Worm (Caenorhabditis elegans) whole organism, early embryonic: ENCODE data around the gene C24F3.2.

ENCODE experiments used
- B0310.2 ChIP-seq: sonication (generic microtip); optimal IDR thresholded peaks from 2 replicates; lab custom pipeline; 2016; ENCODE audit warnings: mild to moderate bottlenecking, missing genetic modification characterization, missing compliant biosample characterization
- F13C5.2 ChIP-seq: sonication (generic microtip); optimal IDR thresholded peaks from 2 replicates; lab custom pipeline; 2017; ENCODE audit warnings: mild to moderate bottlenecking, missing genetic modification characterization, inconsistent platforms, missing compliant biosample characterization
- aly-1 ChIP-seq: sonication (generic microtip); optimal IDR thresholded peaks from 2 replicates; lab custom pipeline; 2016; ENCODE audit warnings: missing genetic modification characterization, missing compliant biosample characterization
- ama-1 ChIP-seq: fragments of 150-350 bp; optimal IDR thresholded peaks from 2 replicates; lab custom pipeline; 2014
- ceh-13 ChIP-seq: fragments of 200-800 bp; sonication (Bioruptor generic); optimal IDR thresholded peaks from 2 replicates; lab custom pipeline; 2018; ENCODE audit warnings: mild to moderate bottlenecking, missing genetic modification characterization, missing compliant biosample characterization
- ceh-36 ChIP-seq: sonication (generic microtip); optimal IDR thresholded peaks from 2 replicates; lab custom pipeline; 2016; ENCODE audit warnings: missing genetic modification characterization, inconsistent platforms, missing compliant biosample characterization
- ets-7 ChIP-seq: sonication (generic microtip); optimal IDR thresholded peaks from 2 replicates; lab custom pipeline; 2016; ENCODE audit warnings: missing genotype, missing genetic modification characterization, missing compliant biosample characterization
- flt-1 ChIP-seq: fragments of 200-800 bp; sonication (Bioruptor generic); IDR thresholded peaks from 2 replicates; pipeline ENCODE4 v1.3.6; 2022; ENCODE audit warnings: missing genetic modification characterization, missing compliant biosample characterization
- hmbx-1 ChIP-seq: sonication (generic microtip); optimal IDR thresholded peaks from 2 replicates; lab custom pipeline; 2016; ENCODE audit warnings: mild to moderate bottlenecking, missing genetic modification characterization, missing compliant biosample characterization
- hmg-4 ChIP-seq: fragments of 200-800 bp; sonication (Bioruptor generic); optimal IDR thresholded peaks from 2 replicates; lab custom pipeline; 2018; ENCODE audit warnings: mild to moderate bottlenecking, missing genetic modification characterization, missing compliant biosample characterization
- hnd-1 ChIP-seq: sonication (generic microtip); optimal IDR thresholded peaks from 2 replicates; lab custom pipeline; 2016; ENCODE audit warnings: missing genetic modification characterization, missing compliant biosample characterization
- pes-1 ChIP-seq: fragments of 200-800 bp; sonication (Bioruptor generic); IDR thresholded peaks from 2 replicates; pipeline ENCODE4 v1.3.6; 2022; ENCODE audit warnings: missing genetic modification reagents, missing genetic modification characterization, missing compliant biosample characterization
- scrt-1 ChIP-seq: fragments of 200-800 bp; sonication (Bioruptor generic); IDR thresholded peaks from 2 replicates; pipeline ENCODE4 v1.3.6; 2022; ENCODE audit warnings: missing genetic modification characterization, missing compliant biosample characterization
- sea-1 ChIP-seq: fragments of 200-800 bp; sonication (Bioruptor generic); conservative IDR thresholded peaks from 2 replicates; pipeline ENCODE4 v1.3.6; 2022; ENCODE audit warnings: missing genetic modification characterization, missing compliant biosample characterization
- tbx-11 ChIP-seq: fragments of 200-800 bp; sonication (Bioruptor generic); IDR thresholded peaks from 2 replicates; pipeline ENCODE4 v1.3.6; 2022; ENCODE audit warnings: missing genetic modification characterization, missing compliant biosample characterization
- tbx-37 ChIP-seq: fragments of 200-800 bp; sonication (Bioruptor generic); conservative IDR thresholded peaks from 2 replicates; pipeline ENCODE4 v1.3.6; 2022; ENCODE audit warnings: missing genetic modification reagents, missing genetic modification characterization, missing compliant biosample characterization
- tra-4 ChIP-seq: sonication (generic microtip); optimal IDR thresholded peaks from 2 replicates; lab custom pipeline; 2017; ENCODE audit warnings: missing genetic modification characterization, missing compliant biosample characterization

Gene C24F3.2

DNA sequence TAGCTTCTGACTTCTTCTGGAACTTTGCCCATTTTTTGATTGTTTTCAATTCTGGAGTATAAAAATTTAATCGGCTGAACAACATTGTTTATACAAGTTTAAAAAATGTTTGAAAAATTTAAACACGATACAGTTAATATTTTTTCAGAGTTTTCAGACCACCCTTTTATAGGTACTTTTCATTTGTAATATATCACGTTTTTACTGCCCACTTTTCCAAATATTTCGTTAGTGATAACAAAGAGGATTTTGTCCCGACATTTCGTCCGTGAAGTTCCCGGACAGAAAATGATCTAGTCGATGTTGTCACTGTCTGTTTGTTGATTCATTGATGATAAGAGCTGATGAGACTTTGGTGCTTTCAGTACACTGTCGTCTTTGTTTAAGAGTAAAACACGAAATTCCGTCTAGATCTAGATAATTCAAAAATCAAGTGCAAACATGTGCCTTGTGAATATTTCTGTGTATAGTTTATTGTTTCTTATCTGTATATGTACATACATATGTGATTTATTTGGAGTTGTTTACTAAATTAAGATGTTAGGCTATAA, 13.0 kb downstream of the C24F3.2 start, which contains the start of gene ech-9:
ech-9 (minus strand) TSS at position 51 of the 551 bp plus-strand sequence.
- TF ChIP-seq ceh-36 (no peak), tbx-37 (GFP tag; lab: Robert Waterston, UW) (no peak), scrt-1 (GFP tag; lab: Robert Waterston, UW) (no peak), hmbx-1 (tag; lab: Kevin White, UChicago) (no peak), hmg-4 (GFP tag; lab: Kevin White, UChicago) (no peak), aly-1 (tag; lab: Kevin White, UChicago) (no peak), ama-1 (no peak), sea-1 (GFP tag; lab: Robert Waterston, UW) (no peak), ets-7 (tag; lab: Kevin White, UChicago) (no peak), F13C5.2 (tag; lab: Kevin White, UChicago) (no peak), tra-4 (tag; lab: Kevin White, UChicago) (no peak), flt-1 (no peak), pes-1 (GFP tag; lab: Robert Waterston, UW) (no peak), ceh-13 (GFP tag; lab: Kevin White, UChicago) (no peak)

DNA sequence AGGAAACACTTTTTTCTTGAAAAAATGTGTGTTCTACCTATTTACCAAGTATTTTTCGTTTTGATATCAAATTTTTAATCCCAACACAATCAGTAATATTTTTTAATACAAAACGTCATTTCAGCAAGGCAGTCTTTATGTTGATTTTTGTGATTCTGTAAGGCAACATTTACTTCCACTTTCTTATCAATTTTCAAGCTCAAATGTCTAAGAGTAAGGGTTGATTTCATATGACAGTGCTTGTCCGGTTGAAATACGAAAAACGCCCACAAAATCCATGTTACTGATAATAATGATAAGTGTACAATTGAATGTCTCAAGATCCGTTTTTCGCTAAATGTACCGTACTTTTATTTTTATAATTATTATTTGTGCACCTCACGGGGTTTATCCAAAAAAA, 13.8 kb downstream of the C24F3.2 start:
- TF ChIP-seq hnd-1 (tag; lab: Kevin White, UChicago): no peak

DNA sequence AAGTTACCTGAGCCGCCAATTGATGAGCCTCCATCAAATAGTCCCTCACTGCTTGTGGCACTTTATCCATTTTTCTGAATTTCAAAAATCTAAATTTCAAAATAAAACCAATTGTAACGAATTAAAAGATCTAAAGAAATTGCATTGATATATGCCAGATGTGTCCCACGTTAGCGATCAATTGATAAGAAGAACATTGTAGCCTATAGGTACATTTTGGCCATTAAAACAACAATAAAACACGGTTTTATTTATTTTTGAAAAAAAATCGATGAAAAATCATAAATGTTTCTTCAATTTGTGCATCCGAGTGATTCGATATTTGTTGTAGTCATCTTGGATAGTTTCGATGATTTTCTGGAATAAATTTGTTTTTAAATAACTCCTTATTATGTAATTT, 16.7 kb downstream of the C24F3.2 start, which contains the start of gene ech-8:
ech-8 (minus strand) TSS at position 132 of the 400 bp plus-strand sequence.
- no peak for TF ChIP-seq aly-1 (tag; lab: Kevin White, UChicago)
- no peak for TF ChIP-seq tra-4 (tag; lab: Kevin White, UChicago)
- TF ChIP-seq sea-1 (GFP tag; lab: Robert Waterston, UW): no peak
- no peak for TF ChIP-seq ama-1
- TF ChIP-seq B0310.2 (tag; lab: Kevin White, UChicago): no peak
- TF ChIP-seq hnd-1 (tag; lab: Kevin White, UChicago): no peak
- no peak for TF ChIP-seq pes-1 (GFP tag; lab: Robert Waterston, UW)
- no peak for TF ChIP-seq F13C5.2 (tag; lab: Kevin White, UChicago)
- TF ChIP-seq ceh-13 (GFP tag; lab: Kevin White, UChicago): no peak

- TF ChIP-seq flt-1 (no peak), aly-1 (tag; lab: Kevin White, UChicago) (no peak), tra-4 (tag; lab: Kevin White, UChicago) (no peak), ama-1 (no peak), hmg-4 (GFP tag; lab: Kevin White, UChicago) (no peak), B0310.2 (tag; lab: Kevin White, UChicago) (no peak), F13C5.2 (tag; lab: Kevin White, UChicago) (no peak), hmbx-1 (tag; lab: Kevin White, UChicago) (no peak), ets-7 (tag; lab: Kevin White, UChicago) (no peak), scrt-1 (GFP tag; lab: Robert Waterston, UW) (no peak), tbx-37 (GFP tag; lab: Robert Waterston, UW) (no peak), hnd-1 (tag; lab: Kevin White, UChicago) (no peak), ceh-13 (GFP tag; lab: Kevin White, UChicago) (no peak), pes-1 (GFP tag; lab: Robert Waterston, UW) (no peak)
Measured at ce11 chrIV:10241659-10242058, 19.3 kb downstream of the C24F3.2 start, which contains the start of gene lipl-7. Gene lipl-7, minus strand, starts transcription at chrIV:10241823.

- TF ChIP-seq ets-7 (tag; lab: Kevin White, UChicago) (no peak), ceh-36 (no peak)
Measured at ce11 chrIV:10242458-10243123, 20.3 kb downstream of the C24F3.2 start.

ce11 chrIV:10243276-10243675, 20.9 kb downstream of the C24F3.2 start, which contains the start of gene tkt-1:
Gene tkt-1, plus strand, starts transcription at chrIV:10243612.
- no peak for TF ChIP-seq B0310.2 (tag; lab: Kevin White, UChicago)
- TF ChIP-seq tbx-11 (GFP tag; lab: Robert Waterston, UW): no peak
- no peak for TF ChIP-seq hnd-1 (tag; lab: Kevin White, UChicago)
- TF ChIP-seq ets-7 (tag; lab: Kevin White, UChicago): no peak
- no peak for TF ChIP-seq tra-4 (tag; lab: Kevin White, UChicago)
- TF ChIP-seq sea-1 (GFP tag; lab: Robert Waterston, UW): no peak
- no peak for TF ChIP-seq pes-1 (GFP tag; lab: Robert Waterston, UW)
- no peak for TF ChIP-seq aly-1 (tag; lab: Kevin White, UChicago)
- TF ChIP-seq ama-1: no peak
- TF ChIP-seq F13C5.2 (tag; lab: Kevin White, UChicago): no peak
- no peak for TF ChIP-seq flt-1
- no peak for TF ChIP-seq hmbx-1 (tag; lab: Kevin White, UChicago)
- no peak for TF ChIP-seq tbx-37 (GFP tag; lab: Robert Waterston, UW)
- TF ChIP-seq ceh-36: no peak
- TF ChIP-seq scrt-1 (GFP tag; lab: Robert Waterston, UW): no peak
- TF ChIP-seq hmg-4 (GFP tag; lab: Kevin White, UChicago): no peak
- no peak for TF ChIP-seq ceh-13 (GFP tag; lab: Kevin White, UChicago)

DNA sequence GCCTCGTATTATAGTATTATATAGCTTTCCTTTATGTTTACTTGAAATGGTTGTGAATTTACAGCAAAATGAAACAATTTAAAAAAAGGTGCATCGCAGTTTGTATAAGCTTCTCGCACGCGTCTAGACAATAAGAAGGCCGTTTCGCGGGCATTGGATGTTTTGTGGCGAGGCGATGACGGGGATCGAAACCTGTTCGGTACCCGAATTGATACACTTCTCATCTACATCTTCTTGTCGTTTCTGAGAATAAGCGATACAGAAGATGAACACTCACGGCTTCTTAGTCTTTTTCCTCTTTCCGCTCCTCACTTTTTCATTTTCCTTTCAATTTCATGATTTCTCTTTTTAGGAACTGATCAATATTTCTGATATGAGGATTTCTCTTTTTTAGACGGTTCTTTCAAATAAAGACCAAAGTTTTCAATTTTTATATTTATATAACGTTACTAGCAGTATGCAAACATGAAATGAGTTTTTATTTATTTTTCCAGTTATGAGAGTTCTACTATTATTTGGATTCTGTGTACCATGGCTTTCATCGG, 23.4 kb downstream of the C24F3.2 start, which contains the start of gene F01G10.10:
F01G10.10 (plus strand) TSS at position 495 of the 545 bp plus-strand sequence.
- no peak for TF ChIP-seq tbx-11 (GFP tag; lab: Robert Waterston, UW)
- no peak for TF ChIP-seq hmg-4 (GFP tag; lab: Kevin White, UChicago)
- no peak for TF ChIP-seq ceh-36
- TF ChIP-seq sea-1 (GFP tag; lab: Robert Waterston, UW): no peak
- TF ChIP-seq flt-1: no peak
- TF ChIP-seq B0310.2 (tag; lab: Kevin White, UChicago): no peak
- no peak for TF ChIP-seq pes-1 (GFP tag; lab: Robert Waterston, UW)
- no peak for TF ChIP-seq hmbx-1 (tag; lab: Kevin White, UChicago)
- TF ChIP-seq tbx-37 (GFP tag; lab: Robert Waterston, UW): no peak
- TF ChIP-seq ceh-13 (GFP tag; lab: Kevin White, UChicago): no peak
- no peak for TF ChIP-seq aly-1 (tag; lab: Kevin White, UChicago)
- TF ChIP-seq scrt-1 (GFP tag; lab: Robert Waterston, UW): no peak
- TF ChIP-seq ama-1: no peak
- TF ChIP-seq tra-4 (tag; lab: Kevin White, UChicago): no peak
- TF ChIP-seq hnd-1 (tag; lab: Kevin White, UChicago): no peak
- TF ChIP-seq F13C5.2 (tag; lab: Kevin White, UChicago): no peak
